Fruit fly (Drosophila melanogaster) whole organism, wandering third instar larva: ENCODE data around the gene CG1233.

Source experiments
- Hnf4 ChIP-seq: fragments of 200-800 bp; sonication (Bioruptor generic); optimal IDR thresholded peaks from 2 replicates; lab custom pipeline; 2016; ENCODE audit warnings: missing biosample characterization, mild to moderate bottlenecking, missing genetic modification characterization
- br ChIP-seq: fragments of 200-800 bp; sonication (Bioruptor generic); optimal IDR thresholded peaks from 2 replicates; lab custom pipeline; 2016; ENCODE audit warnings: missing biosample characterization, missing genetic modification characterization
- pan ChIP-seq: fragments of >200 bp; optimal IDR thresholded peaks from 2 replicates; lab custom pipeline; 2017

- no peak for TF ChIP-seq Hnf4 (GFP tag; lab: Kevin White, UChicago)
- TF ChIP-seq br (GFP tag; lab: Kevin White, UChicago), result no peak
- no peak for TF ChIP-seq pan (lab: Kevin White, UChicago)
These were observed 28.9 kb downstream of the CG1233 start for dm6 chr3L:390194-390593.
